Worm (Caenorhabditis elegans) whole organism, mixed stage, embryonic: Measurements from ENCODE around the gene faah-2.

ENCODE experiments used
- bed-3 ChIP-seq: fragments of 200-800 bp; sonication (Bioruptor generic); optimal IDR thresholded peaks from 3 replicates; lab custom pipeline; 2018; ENCODE audit warnings: mild to moderate bottlenecking, missing genetic modification characterization, moderate library complexity, missing compliant biosample characterization
- blmp-1 ChIP-seq: fragments of 150-350 bp; optimal IDR thresholded peaks from 2 replicates; lab custom pipeline; 2014; ENCODE audit warnings: missing biosample characterization, missing genetic modification characterization
- ceh-43 ChIP-seq: fragments of 200-800 bp; sonication (Bioruptor generic); optimal IDR thresholded peaks from 2 replicates; lab custom pipeline; 2018; ENCODE audit warnings: mild to moderate bottlenecking, missing genetic modification characterization, moderate library complexity, missing compliant biosample characterization
- ceh-83 ChIP-seq: fragments of 200-800 bp; sonication (Bioruptor generic); optimal IDR thresholded peaks from 2 replicates; lab custom pipeline; 2018; ENCODE audit warnings: mild to moderate bottlenecking, missing genetic modification characterization, missing compliant biosample characterization
- cnd-1 ChIP-seq: fragments of 200-800 bp; sonication (Bioruptor generic); optimal IDR thresholded peaks from 2 replicates; lab custom pipeline; 2018; ENCODE audit warnings: mild to moderate bottlenecking, missing genetic modification characterization, missing compliant biosample characterization
- drap-1 ChIP-seq: fragments of 200-800 bp; sonication (Bioruptor generic); optimal IDR thresholded peaks from 3 replicates; lab custom pipeline; 2018; ENCODE audit warnings: mild to moderate bottlenecking, missing genetic modification characterization, missing compliant biosample characterization
- flh-1 ChIP-seq: fragments of 200-800 bp; sonication (Bioruptor generic); optimal IDR thresholded peaks from 2 replicates; lab custom pipeline; 2018; ENCODE audit warnings: mild to moderate bottlenecking, missing genetic modification characterization, moderate library complexity, missing compliant biosample characterization
- ham-2 ChIP-seq: fragments of 200-800 bp; sonication (Bioruptor generic); optimal IDR thresholded peaks from 2 replicates; lab custom pipeline; 2018; ENCODE audit warnings: mild to moderate bottlenecking, missing genetic modification characterization, missing compliant biosample characterization
- hlh-1 ChIP-seq: fragments of 150-350 bp; optimal IDR thresholded peaks from 2 replicates; lab custom pipeline; 2014; ENCODE audit warnings: missing biosample characterization, missing genetic modification reagents, missing genetic modification characterization
- lin-32 ChIP-seq: fragments of 200-800 bp; sonication (Bioruptor generic); optimal IDR thresholded peaks from 2 replicates; lab custom pipeline; 2018; ENCODE audit warnings: mild to moderate bottlenecking, missing genetic modification characterization, missing compliant biosample characterization
- lsy-2 ChIP-seq: fragments of 150-350 bp; optimal IDR thresholded peaks from 2 replicates; lab custom pipeline; 2014; ENCODE audit warnings: missing biosample characterization, missing genetic modification characterization
- mab-5 ChIP-seq: fragments of 150-350 bp; optimal IDR thresholded peaks from 2 replicates; lab custom pipeline; 2014; ENCODE audit warnings: missing biosample characterization, missing genetic modification characterization
- mep-1 ChIP-seq: fragments of 150-350 bp; optimal IDR thresholded peaks from 2 replicates; lab custom pipeline; 2017; ENCODE audit warnings: missing biosample characterization, missing genetic modification reagents, missing genetic modification characterization, inconsistent platforms
- mls-2 ChIP-seq: sonication (generic microtip); optimal IDR thresholded peaks from 2 replicates; lab custom pipeline; 2016; ENCODE audit warnings: mild to moderate bottlenecking, missing genetic modification characterization, moderate library complexity, missing compliant biosample characterization
- nhr-2 ChIP-seq: fragments of 150-350 bp; optimal IDR thresholded peaks from 2 replicates; lab custom pipeline; 2014; ENCODE audit warnings: missing biosample characterization, missing genetic modification characterization
- nhr-28 ChIP-seq: fragments of 150-350 bp; optimal IDR thresholded peaks from 2 replicates; lab custom pipeline; 2014; ENCODE audit warnings: missing biosample characterization, missing genetic modification characterization
- nhr-76 ChIP-seq: sonication (generic microtip); optimal IDR thresholded peaks from 2 replicates; lab custom pipeline; 2017; ENCODE audit warnings: missing biosample characterization, missing genetic modification characterization
- pha-4 ChIP-seq: fragments of 150-350 bp; optimal IDR thresholded peaks from 2 replicates; lab custom pipeline; 2018; ENCODE audit warnings: missing biosample characterization, missing genetic modification reagents, missing genetic modification characterization
- sem-2 ChIP-seq: fragments of 200-800 bp; sonication (Bioruptor generic); optimal IDR thresholded peaks from 2 replicates; lab custom pipeline; 2018; ENCODE audit warnings: mild to moderate bottlenecking, missing genetic modification characterization, missing compliant biosample characterization
- sptf-1 ChIP-seq: sonication (generic microtip); optimal IDR thresholded peaks from 2 replicates; lab custom pipeline; 2017; ENCODE audit warnings: mild to moderate bottlenecking, missing genetic modification characterization, moderate library complexity, missing compliant biosample characterization
- tbx-8 ChIP-seq: fragments of 200-800 bp; sonication (Bioruptor generic); optimal IDR thresholded peaks from 2 replicates; lab custom pipeline; 2018; ENCODE audit warnings: mild to moderate bottlenecking, missing genetic modification characterization, moderate library complexity, missing compliant biosample characterization
- unc-120 ChIP-seq: sonication (generic microtip); optimal IDR thresholded peaks from 2 replicates; lab custom pipeline; 2017; ENCODE audit warnings: missing genetic modification characterization, missing compliant biosample characterization; ENCODE audit not compliant: poor library complexity, severe bottlenecking
- unc-39 ChIP-seq: fragments of 150-350 bp; optimal IDR thresholded peaks from 2 replicates; lab custom pipeline; 2014; ENCODE audit warnings: missing biosample characterization, missing genetic modification characterization
- zip-8 ChIP-seq: fragments of 150-350 bp; optimal IDR thresholded peaks from 2 replicates; lab custom pipeline; 2014; ENCODE audit warnings: missing biosample characterization, missing genetic modification characterization
- ztf-11 ChIP-seq: fragments of 150-350 bp; optimal IDR thresholded peaks from 2 replicates; lab custom pipeline; 2014; ENCODE audit warnings: missing biosample characterization, missing genetic modification characterization

Gene faah-2

ce11 chrIV:8198851-8199250 lies 46.6 kb downstream of the faah-2 start, which contains the start of gene wsp-1:
wsp-1 (minus strand) TSS chrIV:8198951.
- TF ChIP-seq ham-2 (GFP tag; lab: Kevin White, UChicago) (no peak), nhr-2 (no peak), ceh-43 (GFP tag; lab: Kevin White, UChicago) (no peak), ceh-83 (GFP tag; lab: Kevin White, UChicago) (no peak), lin-32 (GFP tag; lab: Kevin White, UChicago) (no peak), sem-2 (no peak), drap-1 (no peak), mab-5 (no peak), pha-4 (tag; lab: Kevin White, UChicago) (no peak), flh-1 (GFP tag; lab: Kevin White, UChicago) (no peak), unc-39 (no peak), cnd-1 (tag; lab: Kevin White, UChicago) (no peak)
- TF ChIP-seq, all 35 proteins: peak for 0

- TF ChIP-seq blmp-1 (no peak), ham-2 (GFP tag; lab: Kevin White, UChicago) (no peak), ztf-11 (no peak), nhr-28 (tag; lab: Kevin White, UChicago) (no peak), mep-1 (tag; lab: Kevin White, UChicago) (no peak), nhr-76 (no peak), mab-5 (no peak), zip-8 (tag; lab: Kevin White, UChicago) (no peak)
- TF ChIP-seq, all 35 proteins: peak for 0
Measured at ce11 chrIV:8199274-8199673, 47.0 kb downstream of the faah-2 start.

ce11 chrIV:8199824-8200223 lies 47.6 kb downstream of the faah-2 start:
- TF ChIP-seq sptf-1 (tag; lab: Kevin White, UChicago) (no peak), mls-2 (tag; lab: Kevin White, UChicago) (no peak), unc-120 (no peak), mep-1 (tag; lab: Kevin White, UChicago) (no peak), blmp-1 (no peak)

ce11 chrIV:8201133-8201532 lies 48.9 kb downstream of the faah-2 start, which contains the start of gene glrx-22:
glrx-22 (minus strand) TSS chrIV:8201233.
- TF ChIP-seq unc-120: no peak
- TF ChIP-seq sptf-1 (tag; lab: Kevin White, UChicago): no peak
- no peak for TF ChIP-seq nhr-28 (tag; lab: Kevin White, UChicago)
- no peak for TF ChIP-seq zip-8 (tag; lab: Kevin White, UChicago)
- no peak for TF ChIP-seq ztf-11
- no peak for TF ChIP-seq nhr-76
- no peak for TF ChIP-seq lsy-2 (tag; lab: Kevin White, UChicago)
- no peak for TF ChIP-seq ham-2 (GFP tag; lab: Kevin White, UChicago)

- TF ChIP-seq hlh-1 (tag; lab: Kevin White, UChicago): no peak
- TF ChIP-seq lin-32 (GFP tag; lab: Kevin White, UChicago): no peak
- TF ChIP-seq pha-4 (tag; lab: Kevin White, UChicago): no peak
- TF ChIP-seq tbx-8: no peak
- no peak for TF ChIP-seq nhr-76
- no peak for TF ChIP-seq bed-3 (GFP tag; lab: Kevin White, UChicago)
- no peak for TF ChIP-seq cnd-1 (tag; lab: Kevin White, UChicago)
- TF ChIP-seq, all 35 proteins: peak for 0
Measured at ce11 chrIV:8203555-8203954, 51.3 kb downstream of the faah-2 start.
